Worm (Caenorhabditis elegans) whole organism, young adult: ENCODE data around the gene pro-3.

Source experiments
- C17E4.6 ChIP-seq: fragments of 200-800 bp; sonication (Bioruptor generic); IDR thresholded peaks from 2 replicates; pipeline ENCODE4 v1.3.6; 2022; ENCODE audit warnings: missing genetic modification reagents, missing genetic modification characterization, missing compliant biosample characterization
- Y79H2A.3 ChIP-seq: fragments of 200-800 bp; sonication (Bioruptor generic); conservative IDR thresholded peaks from 2 replicates; pipeline ENCODE4 v1.3.6; 2022; ENCODE audit warnings: missing genetic modification reagents, missing genetic modification characterization, missing compliant biosample characterization
- aptf-2 ChIP-seq: fragments of 200-800 bp; sonication (Bioruptor generic); conservative IDR thresholded peaks from 2 replicates; pipeline ENCODE4 v1.3.6; 2022; ENCODE audit warnings: missing genetic modification reagents, missing genetic modification characterization, missing compliant biosample characterization
- egrh-3 ChIP-seq: fragments of 200-800 bp; sonication (Bioruptor generic); IDR thresholded peaks from 2 replicates; pipeline ENCODE4 v1.3.6; 2022; ENCODE audit warnings: missing genetic modification reagents, missing genetic modification characterization, missing compliant biosample characterization
- let-526 ChIP-seq: fragments of 200-800 bp; sonication (Bioruptor generic); IDR thresholded peaks from 2 replicates; pipeline ENCODE4 v1.3.6; 2022; ENCODE audit warnings: missing genetic modification reagents, missing genetic modification characterization, missing compliant biosample characterization
- lsl-1 ChIP-seq: fragments of 200-800 bp; sonication (Bioruptor generic); optimal IDR thresholded peaks from 2 replicates; lab custom pipeline; 2018; ENCODE audit warnings: mild to moderate bottlenecking, missing genetic modification characterization, moderate library complexity, missing compliant biosample characterization
- madf-3 ChIP-seq: fragments of 200-800 bp; sonication (Bioruptor generic); IDR thresholded peaks from 2 replicates; pipeline ENCODE4 v1.3.6; 2022; ENCODE audit warnings: missing genetic modification reagents, missing genetic modification characterization, missing compliant biosample characterization
- nhr-179 ChIP-seq: sonication (generic microtip); optimal IDR thresholded peaks from 2 replicates; lab custom pipeline; 2016; ENCODE audit warnings: mild to moderate bottlenecking, missing genetic modification characterization, missing compliant biosample characterization

ce11 chrV:19082541-19082940 is 35.7 kb downstream of the pro-3 start, which contains the start of gene nhr-95:
- TF ChIP-seq aptf-2 (GFP tag; lab: Robert Waterston, UW) (no peak), egrh-3 (GFP tag; lab: Robert Waterston, UW) (no peak), nhr-179 (no peak), madf-3 (GFP tag; lab: Robert Waterston, UW) (no peak), let-526 (GFP tag; lab: Robert Waterston, UW) (no peak), lsl-1 (no peak), C17E4.6 (no peak), Y79H2A.3 (no peak)
